Worm (Caenorhabditis elegans) whole organism, L4 larva: ENCODE measurements around the gene Y57G11C.43.

Experiments used
- ama-1 ChIP-seq: fragments of 150-350 bp; optimal IDR thresholded peaks from 2 replicates; lab custom pipeline; 2014; ENCODE audit warnings: inconsistent platforms, mixed read lengths
- dmd-8 ChIP-seq: fragments of 200-800 bp; sonication (Bioruptor generic); IDR thresholded peaks from 2 replicates; pipeline ENCODE4 v1.3.6; 2022; ENCODE audit warnings: missing genetic modification characterization, missing compliant biosample characterization
- lin-1 ChIP-seq: fragments of 200-800 bp; sonication (Bioruptor generic); IDR thresholded peaks from 2 replicates; pipeline ENCODE4 v1.3.6; 2022; ENCODE audit warnings: missing genetic modification reagents, missing genetic modification characterization, missing compliant biosample characterization
- lin-13 ChIP-seq: fragments of 150-350 bp; optimal IDR thresholded peaks from 2 replicates; lab custom pipeline; 2014; ENCODE audit warnings: missing biosample characterization, missing genetic modification reagents, missing genetic modification characterization
- lin-39 ChIP-seq: fragments of 150-350 bp; optimal IDR thresholded peaks from 2 replicates; lab custom pipeline; 2014; ENCODE audit warnings: missing biosample characterization, missing genetic modification reagents, missing genetic modification characterization
- madf-9 ChIP-seq: fragments of 200-800 bp; sonication (Bioruptor generic); conservative IDR thresholded peaks from 2 replicates; pipeline ENCODE4 v1.3.6; 2022; ENCODE audit warnings: missing genetic modification reagents, missing genetic modification characterization, missing compliant biosample characterization
- mep-1 ChIP-seq: fragments of 150-350 bp; sonication (generic microtip); optimal IDR thresholded peaks from 3 replicates; lab custom pipeline; 2014; ENCODE audit warnings: missing biosample characterization, missing genetic modification characterization
- nhr-11 ChIP-seq: fragments of 150-350 bp; optimal IDR thresholded peaks from 2 replicates; lab custom pipeline; 2014; ENCODE audit warnings: missing biosample characterization, missing genetic modification characterization
- nhr-237 ChIP-seq: sonication (generic microtip); optimal IDR thresholded peaks from 2 replicates; lab custom pipeline; 2017; ENCODE audit warnings: missing biosample characterization, missing genetic modification characterization
- nhr-28 ChIP-seq: fragments of 150-350 bp; optimal IDR thresholded peaks from 2 replicates; lab custom pipeline; 2014; ENCODE audit warnings: missing biosample characterization, missing genetic modification characterization
- pha-4 ChIP-seq, 2 experiments: fragments of 150-350 bp in 1 of 2; fragments of 200-800 bp in 1 of 2; sonication (Bioruptor generic) in 1 of 2; IDR thresholded peaks in 1 of 2; optimal IDR thresholded peaks in 1 of 2; 2 replicates each; pipeline versions ENCODE4 v1.3.6 to Lab custom; 2014 to 2022; ENCODE audit warnings: missing genetic modification characterization in 2 of 2, missing genetic modification reagents in 2 of 2, missing biosample characterization in 1 of 2, missing compliant biosample characterization in 1 of 2
- rbr-2 ChIP-seq: sonication (generic microtip); optimal IDR thresholded peaks from 2 replicates; lab custom pipeline; 2016; ENCODE audit warnings: missing genotype, missing genetic modification characterization, missing compliant biosample characterization
- zag-1 ChIP-seq: fragments of 150-350 bp; optimal IDR thresholded peaks from 2 replicates; lab custom pipeline; 2014; ENCODE audit warnings: missing biosample characterization, missing genetic modification characterization
- ztf-11 ChIP-seq: fragments of 150-350 bp; optimal IDR thresholded peaks from 2 replicates; lab custom pipeline; 2014; ENCODE audit warnings: missing biosample characterization, missing genetic modification characterization

DNA sequence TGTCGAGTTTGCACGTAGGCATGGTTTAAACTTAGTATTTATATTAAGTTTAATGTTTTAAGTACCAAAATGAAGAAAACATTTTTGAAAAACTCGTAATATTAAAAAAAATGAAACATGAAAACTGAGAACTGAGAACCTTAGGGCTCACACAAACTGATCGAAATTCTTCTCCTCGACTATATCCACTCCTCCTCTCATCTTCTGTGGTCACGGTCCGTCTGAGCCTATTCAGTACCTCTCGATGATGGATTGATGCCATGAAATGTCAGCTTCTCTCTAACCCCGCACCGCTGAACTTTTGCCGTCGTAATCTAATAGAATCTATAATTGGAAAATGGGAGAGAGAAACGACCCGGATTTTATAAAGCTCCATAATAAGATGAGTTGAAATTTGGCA lies 15.2 kb downstream of the Y57G11C.43 start, which contains the start of gene nlp-56:
- no peak for TF ChIP-seq dmd-8
- TF ChIP-seq nhr-11 (tag; lab: Kevin White, UChicago) = no peak
- TF ChIP-seq rbr-2 (tag; lab: Kevin White, UChicago) = no peak
- no peak for TF ChIP-seq pha-4 (GFP tag; IDR thresholded peaks at IDR 0.05; lab: Robert Waterston, UW)
- no peak for TF ChIP-seq pha-4 (tag; optimal IDR thresholded peaks at IDR 0.05; lab: Kevin White, UChicago)
- TF ChIP-seq ztf-11 = no peak
- no peak for TF ChIP-seq nhr-28 (tag; lab: Kevin White, UChicago)
- no peak for TF ChIP-seq madf-9 (GFP tag; lab: Robert Waterston, UW)
- TF ChIP-seq mep-1 (tag; lab: Kevin White, UChicago) = no peak
- TF ChIP-seq lin-39 (tag; lab: Kevin White, UChicago) = no peak
- TF ChIP-seq zag-1 (tag; lab: Kevin White, UChicago) = no peak
- no peak for TF ChIP-seq nhr-237 (tag; lab: Kevin White, UChicago)
- TF ChIP-seq lin-1 (GFP tag; lab: Robert Waterston, UW) = no peak
- TF ChIP-seq ama-1 = no peak
- no peak for TF ChIP-seq lin-13 (GFP tag; lab: Kevin White, UChicago)
